Worm (Caenorhabditis elegans) whole organism, midembryonic: ENCODE data around the gene R12B2.7.

Source experiments
- ref-1 ChIP-seq: fragments of 200-800 bp; sonication (Bioruptor generic); conservative IDR thresholded peaks from 2 replicates; pipeline ENCODE4 v1.3.6; 2022; ENCODE audit warnings: missing genetic modification reagents, missing genetic modification characterization, missing compliant biosample characterization
- tab-1 ChIP-seq: fragments of 200-800 bp; sonication (Bioruptor generic); IDR thresholded peaks from 2 replicates; pipeline ENCODE4 v1.3.6; 2022; ENCODE audit warnings: missing genetic modification characterization, missing compliant biosample characterization

- no peak for TF ChIP-seq ref-1 (GFP tag; lab: Robert Waterston, UW)
- no peak for TF ChIP-seq tab-1 (GFP tag; lab: Robert Waterston, UW)
These were observed 30.6 kb downstream of the R12B2.7 start for ce11 chrIII:5845483-5845882.
